Fruit fly (Drosophila melanogaster): ENCODE data around the gene CG46508.
"Not testable (repeated sequence)": the region's sequence is repeated elsewhere in the genome, so short reads cannot be mapped to it uniquely, and the experiment has no call there.

The CG46508 gene

DNA sequence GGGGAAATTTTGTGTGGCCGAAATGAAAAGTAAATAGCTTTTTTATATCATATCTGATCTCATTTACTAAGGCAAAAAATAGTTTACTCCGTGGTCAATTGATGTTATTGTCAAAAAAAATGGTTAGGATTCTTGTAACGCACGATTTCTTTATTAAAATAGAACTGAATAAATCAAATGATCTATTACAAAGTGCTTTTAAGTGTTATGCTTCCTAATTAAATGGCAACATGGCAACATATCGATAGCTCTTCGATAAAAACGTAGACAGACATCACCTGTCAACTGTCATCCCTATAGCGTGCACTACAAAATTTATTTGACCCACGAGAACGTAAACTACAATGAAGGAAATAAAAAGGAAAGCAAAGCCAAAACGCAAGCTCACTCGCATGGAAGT, 19.6 kb downstream of the CG46508 start, which contains the start of gene CG46512:
Gene CG46512, plus strand, starts transcription at position 301 of the 400 bp plus-strand sequence.
- TF ChIP-seq vfl (GFP tag; optimal IDR thresholded peaks at IDR 0.05); Hey (tag; optimal IDR thresholded peaks at IDR 0.05); kah (GFP tag; optimal IDR thresholded peaks at IDR 0.05): not testable (repeated sequence)

DNA sequence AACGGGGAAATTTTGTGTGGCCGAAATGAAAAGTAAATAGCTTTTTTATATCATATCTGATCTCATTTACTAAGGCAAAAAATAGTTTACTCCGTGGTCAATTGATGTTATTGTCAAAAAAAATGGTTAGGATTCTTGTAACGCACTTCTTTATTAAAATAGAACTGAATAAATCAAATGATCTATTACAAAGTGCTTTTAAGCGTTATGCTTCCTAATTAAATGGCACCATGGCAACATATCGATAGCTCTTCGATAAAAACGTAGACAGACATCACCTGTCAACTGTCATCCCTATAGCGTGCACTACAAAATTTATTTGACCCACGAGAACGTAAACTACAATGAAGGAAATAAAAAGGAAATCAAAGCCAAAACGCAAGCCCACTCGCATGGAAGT, 24.5 kb downstream of the CG46508 start, which contains the start of gene CG46513:
Gene CG46513, plus strand, starts transcription at position 301 of the 400 bp plus-strand sequence.
- not testable (repeated sequence) for TF ChIP-seq repo, cad, jumu (GFP tag; optimal IDR thresholded peaks at IDR 0.05)

DNA sequence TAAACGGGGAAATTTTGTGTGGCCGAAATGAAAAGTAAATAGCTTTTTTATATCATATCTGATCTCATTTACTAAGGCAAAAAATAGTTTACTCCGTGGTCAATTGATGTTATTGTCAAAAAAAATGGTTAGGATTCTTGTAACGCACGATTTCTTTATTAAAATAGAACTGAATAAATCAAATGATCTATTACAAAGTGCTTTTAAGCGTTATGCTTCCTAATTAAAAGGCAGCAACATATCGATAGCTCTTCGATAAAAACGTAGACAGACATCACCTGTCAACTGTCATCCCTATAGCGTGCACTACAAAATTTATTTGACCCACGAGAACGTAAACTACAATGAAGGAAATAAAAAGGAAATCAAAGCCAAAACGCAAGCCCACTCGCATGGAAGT, 29.4 kb downstream of the CG46508 start, which contains the start of gene CG46514:
Gene CG46514, plus strand, starts transcription at position 301 of the 400 bp plus-strand sequence.
- not testable (repeated sequence) for TF ChIP-seq luna (GFP tag; optimal IDR thresholded peaks at IDR 0.05); CG6654 (GFP tag; optimal IDR thresholded peaks at IDR 0.05); Poxn (GFP tag; IDR thresholded peaks at IDR 0.05)

DNA sequence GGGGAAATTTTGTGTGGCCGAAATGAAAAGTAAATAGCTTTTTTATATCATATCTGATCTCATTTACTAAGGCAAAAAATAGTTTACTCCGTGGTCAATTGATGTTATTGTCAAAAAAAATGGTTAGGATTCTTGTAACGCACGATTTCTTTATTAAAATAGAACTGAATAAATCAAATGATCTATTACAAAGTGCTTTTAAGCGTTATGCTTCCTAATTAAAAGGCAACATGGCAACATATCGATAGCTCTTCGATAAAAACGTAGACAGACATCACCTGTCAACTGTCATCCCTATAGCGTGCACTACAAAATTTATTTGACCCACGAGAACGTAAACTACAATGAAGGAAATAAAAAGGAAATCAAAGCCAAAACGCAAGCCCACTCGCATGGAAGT, 34.4 kb downstream of the CG46508 start, which contains the start of gene CG46515:
Gene CG46515, plus strand, starts transcription at position 301 of the 400 bp plus-strand sequence.
- TF ChIP-seq CG12769 (tag; optimal IDR thresholded peaks at IDR 0.05); en (GFP tag; optimal IDR thresholded peaks at IDR 0.05); E2f2 (GFP tag; IDR thresholded peaks at IDR 0.05): not testable (repeated sequence)

DNA sequence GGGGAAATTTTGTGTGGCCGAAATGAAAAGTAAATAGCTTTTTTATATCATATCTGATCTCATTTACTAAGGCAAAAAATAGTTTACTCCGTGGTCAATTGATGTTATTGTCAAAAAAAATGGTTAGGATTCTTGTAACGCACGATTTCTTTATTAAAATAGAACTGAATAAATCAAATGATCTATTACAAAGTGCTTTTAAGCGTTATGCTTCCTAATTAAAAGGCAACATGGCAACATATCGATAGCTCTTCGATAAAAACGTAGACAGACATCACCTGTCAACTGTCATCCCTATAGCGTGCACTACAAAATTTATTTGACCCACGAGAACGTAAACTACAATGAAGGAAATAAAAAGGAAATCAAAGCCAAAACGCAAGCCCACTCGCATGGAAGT, 44.6 kb downstream of the CG46508 start, which contains the start of gene CG46516:
Gene CG46516, plus strand, starts transcription at position 301 of the 400 bp plus-strand sequence.
- not testable (repeated sequence) for TF ChIP-seq CG18599 (GFP tag; optimal IDR thresholded peaks at IDR 0.05); Drgx (GFP tag; IDR thresholded peaks at IDR 0.05); lmd (GFP tag; IDR thresholded peaks at IDR 0.05)

DNA sequence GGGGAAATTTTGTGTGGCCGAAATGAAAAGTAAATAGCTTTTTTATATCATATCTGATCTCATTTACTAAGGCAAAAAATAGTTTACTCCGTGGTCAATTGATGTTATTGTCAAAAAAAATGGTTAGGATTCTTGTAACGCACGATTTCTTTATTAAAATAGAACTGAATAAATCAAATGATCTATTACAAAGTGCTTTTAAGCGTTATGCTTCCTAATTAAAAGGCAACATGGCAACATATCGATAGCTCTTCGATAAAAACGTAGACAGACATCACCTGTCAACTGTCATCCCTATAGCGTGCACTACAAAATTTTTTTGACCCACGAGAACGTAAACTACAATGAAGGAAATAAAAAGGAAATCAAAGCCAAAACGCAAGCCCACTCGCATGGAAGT, 49.6 kb downstream of the CG46508 start, which contains the start of gene CG46517:
Gene CG46517, plus strand, starts transcription at position 301 of the 400 bp plus-strand sequence.
- not testable (repeated sequence) for TF ChIP-seq CG10543 (GFP tag; optimal IDR thresholded peaks at IDR 0.05); slp2 (GFP tag; optimal IDR thresholded peaks at IDR 0.05); slbo (GFP tag; IDR thresholded peaks at IDR 0.05)

Measured in whole organism, embryonic.